Fruit fly (Drosophila melanogaster): ENCODE results near the gene laf.

Gene laf

DNA sequence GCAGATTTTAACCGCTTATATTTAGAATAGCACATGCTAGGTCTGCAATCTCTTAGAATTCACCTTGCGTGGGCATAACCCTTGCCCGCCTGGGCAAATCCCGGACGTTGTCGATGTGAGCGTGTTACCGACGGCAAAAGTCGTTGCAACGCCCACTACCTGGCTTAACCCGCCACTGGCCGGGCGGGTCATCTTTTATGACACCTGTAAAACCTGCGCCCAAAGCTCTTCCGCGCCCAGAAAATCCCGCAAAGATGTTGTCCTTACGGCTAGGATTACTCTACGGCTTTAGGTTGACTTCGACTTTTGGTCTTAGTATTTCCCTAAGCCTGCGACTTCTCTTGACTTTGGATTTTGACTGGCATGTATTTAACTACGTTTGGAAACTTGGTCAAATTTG is 24.1 kb downstream of the laf start:
- no peak for TF ChIP-seq Scr (GFP tag; IDR thresholded peaks at IDR 0.05; ENCODE audit: partially characterized antibody)
- TF ChIP-seq dysf (GFP tag; IDR thresholded peaks at IDR 0.05) = no peak
- peak in 1 of 2 experiments; percentile 98 for TF ChIP-seq tll (GFP tag; optimal IDR thresholded peaks at IDR 0.05)
- TF ChIP-seq cad (GFP tag; optimal IDR thresholded peaks at IDR 0.05) = peak; percentile 72

DNA sequence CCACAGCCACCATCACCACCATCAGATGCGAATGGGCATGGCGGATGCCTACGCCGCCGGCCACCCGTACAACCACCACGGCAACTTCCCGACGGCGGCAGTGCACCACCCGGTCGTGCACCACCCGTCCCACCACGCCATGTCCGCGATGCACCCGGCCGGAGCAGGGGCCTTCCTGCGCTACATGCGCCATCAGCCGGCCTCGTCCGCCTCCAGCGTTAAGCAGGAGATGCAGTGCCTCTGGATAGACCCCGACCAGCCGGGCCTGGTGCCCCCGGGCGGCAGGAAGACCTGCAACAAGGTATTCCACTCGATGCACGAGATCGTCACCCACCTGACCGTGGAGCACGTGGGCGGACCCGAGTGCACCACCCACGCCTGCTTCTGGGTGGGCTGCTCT is 24.8 kb downstream of the laf start:
- TF ChIP-seq dan (GFP tag; IDR thresholded peaks at IDR 0.05) = no peak
- TF ChIP-seq CG42726 (GFP tag; IDR thresholded peaks at IDR 0.05; ENCODE audit: partially characterized antibody) = 0 out of 2 replicates have a peak, but pooled peaks have one; percentile 3
- no peak for TF ChIP-seq CG15514 (GFP tag; optimal IDR thresholded peaks at IDR 0.05)
- peak; percentile 91 for TF ChIP-seq Ets65A (GFP tag)
- no peak for TF ChIP-seq CG18476 (GFP tag; optimal IDR thresholded peaks at IDR 0.05)
- 0 out of 3 replicates have a peak, but pooled peaks have one; percentile 6 for TF ChIP-seq CG7963 (GFP tag; IDR thresholded peaks at IDR 0.05; ENCODE audit: partially characterized antibody)
- TF ChIP-seq Med (GFP tag) = peak; percentile 14
- no peak for TF ChIP-seq CG10431 (GFP tag; optimal IDR thresholded peaks at IDR 0.05)
- 0 out of 2 replicates have a peak, but pooled peaks have one; percentile 3 for TF ChIP-seq Rfx (GFP tag; IDR thresholded peaks at IDR 0.05)
- 0 out of 3 replicates have a peak, but pooled peaks have one; percentile 35 for TF ChIP-seq zfh1 (GFP tag; IDR thresholded peaks at IDR 0.05)
- TF ChIP-seq CG11093 (GFP tag; IDR thresholded peaks at IDR 0.05) = no peak
- no peak for TF ChIP-seq CG7987 (GFP tag; optimal IDR thresholded peaks at IDR 0.05)
- TF ChIP-seq H15 (GFP tag; IDR thresholded peaks at IDR 0.05) = no peak
- peak; percentile 45 for TF ChIP-seq sens (GFP tag)
- no peak for TF ChIP-seq eve (GFP tag; optimal IDR thresholded peaks at IDR 0.05)
- TF ChIP-seq Hr39 (optimal IDR thresholded peaks at IDR 0.05) = peak; percentile 41
- no peak for TF ChIP-seq ewg (GFP tag; optimal IDR thresholded peaks at IDR 0.05)

DNA sequence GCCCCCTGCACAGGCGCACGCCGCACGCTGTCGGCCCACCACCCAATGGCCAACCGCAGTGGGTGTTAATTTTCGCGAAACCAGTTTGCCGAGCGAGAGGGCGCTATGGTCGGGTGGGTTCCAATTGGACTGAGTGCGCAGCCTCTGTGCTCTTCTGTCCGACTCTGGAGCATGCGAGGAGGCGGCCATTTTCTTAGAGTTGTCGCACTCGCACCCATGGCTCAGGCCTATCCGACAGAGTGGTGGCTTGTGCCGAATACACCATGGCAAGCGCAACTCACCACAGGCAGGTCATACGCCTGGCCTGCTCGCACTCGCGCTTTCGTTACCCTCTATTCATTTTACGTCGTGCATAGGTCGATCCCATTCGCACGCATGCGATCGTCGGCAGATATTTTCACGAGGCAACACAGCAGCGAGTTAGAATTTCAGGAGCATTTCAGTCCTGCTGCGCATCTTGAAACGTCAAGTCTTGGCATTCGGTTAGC is 25.9 kb downstream of the laf start, which contains the start of gene opa:
Gene opa, plus strand, starts transcription at position 441 of the 488 bp plus-strand sequence.
- TF ChIP-seq Atf6 (GFP tag; IDR thresholded peaks at IDR 0.05) (peak; percentile 31; the same call in 1 of the 2 replicates), Dbx (GFP tag; IDR thresholded peaks at IDR 0.05) (peak; percentile 27; the same call in 1 of the 3 replicates), Nf-YC (tag; optimal IDR thresholded peaks at IDR 0.05) (peak; percentile 100), Dfd (GFP tag; optimal IDR thresholded peaks at IDR 0.05) (no peak), ac (GFP tag; optimal IDR thresholded peaks at IDR 0.05) (peak; percentile 6), slou (GFP tag; optimal IDR thresholded peaks at IDR 0.05) (no peak), Elba2 (GFP tag; optimal IDR thresholded peaks at IDR 0.05) (peak; percentile 93), CG34224 (GFP tag; IDR thresholded peaks at IDR 0.05; ENCODE audit: partially characterized antibody) (peak; percentile 67), az2 (GFP tag; optimal IDR thresholded peaks at IDR 0.05) (no peak), scrt (GFP tag; optimal IDR thresholded peaks at IDR 0.05) (no peak), MESR4 (GFP tag; optimal IDR thresholded peaks at IDR 0.05) (no peak), mirr (GFP tag; optimal IDR thresholded peaks at IDR 0.05) (no peak), YL-1 (GFP tag; optimal IDR thresholded peaks at IDR 0.05) (no peak), insv (GFP tag; optimal IDR thresholded peaks at IDR 0.05) (peak; percentile 73 to 96), CG18011 (GFP tag; optimal IDR thresholded peaks at IDR 0.05) (no peak), ap (GFP tag; IDR thresholded peaks at IDR 0.05) (no peak), CG7963 (GFP tag; IDR thresholded peaks at IDR 0.05; ENCODE audit: partially characterized antibody) (0 out of 3 replicates have a peak, but pooled peaks have one; percentile 18), CG15479 (GFP tag; optimal IDR thresholded peaks at IDR 0.05) (peak; percentile 23), tx (GFP tag; optimal IDR thresholded peaks at IDR 0.05) (no peak), trem (tag; optimal IDR thresholded peaks at IDR 0.05) (peak; percentile 49), chn (GFP tag; optimal IDR thresholded peaks at IDR 0.05) (peak; percentile 54), HmgZ (tag; optimal IDR thresholded peaks at IDR 0.05) (peak; percentile 60), CG7271 (tag; optimal IDR thresholded peaks at IDR 0.05) (peak; percentile 52), HmgD (GFP tag; optimal IDR thresholded peaks at IDR 0.05) (peak; percentile 66), CG1602 (GFP tag; optimal IDR thresholded peaks at IDR 0.05) (no peak), abd-A (tag; optimal IDR thresholded peaks at IDR 0.05) (peak; percentile 42), seq (GFP tag; IDR thresholded peaks at IDR 0.05) (peak; percentile 86), stc (GFP tag; IDR thresholded peaks at IDR 0.05) (peak; percentile 7; the same call in 1 of the 2 replicates), CG8478 (optimal IDR thresholded peaks at IDR 0.05) (peak; percentile 99)

All from whole organism, embryonic.